Fruit fly (Drosophila melanogaster) whole organism, embryonic: ENCODE measurements around the gene Alg12.

ENCODE experiments used
- Asciz ChIP-seq: fragments of 200-800 bp; sonication (Bioruptor generic); optimal IDR thresholded peaks from 2 replicates; lab custom pipeline; 2017; ENCODE audit warnings: missing biosample characterization, mild to moderate bottlenecking, missing genetic modification characterization, missing genetic modification reagents
- CG10654 ChIP-seq: fragments of 200-800 bp; sonication (Bioruptor generic); optimal IDR thresholded peaks from 2 replicates; lab custom pipeline; 2016; ENCODE audit warnings: missing biosample characterization, missing genetic modification characterization
- CG11093 ChIP-seq: fragments of 200-800 bp; sonication (Bioruptor generic); IDR thresholded peaks from 3 replicates; pipeline ENCODE4 v1.3.6; 2022; ENCODE audit warnings: missing biosample characterization, missing genetic modification characterization
- CG12104 ChIP-seq: fragments of 200-800 bp; sonication (Bioruptor generic); optimal IDR thresholded peaks from 3 replicates; lab custom pipeline; 2016; ENCODE audit warnings: missing biosample characterization, missing genetic modification characterization
- CG12391 ChIP-seq: fragments of 200-800 bp; sonication (Bioruptor generic); optimal IDR thresholded peaks from 3 replicates; lab custom pipeline; 2018; ENCODE audit warnings: missing biosample characterization, mild to moderate bottlenecking, missing genetic modification characterization, moderate library complexity
- CG13123 ChIP-seq: fragments of 200-800 bp; sonication (Bioruptor generic); optimal IDR thresholded peaks from 2 replicates; lab custom pipeline; 2016; ENCODE audit warnings: missing biosample characterization, missing genetic modification characterization
- CG14710 ChIP-seq: fragments of 200-800 bp; sonication (Bioruptor generic); optimal IDR thresholded peaks from 3 replicates; lab custom pipeline; 2019; ENCODE audit warnings: missing biosample characterization, mild to moderate bottlenecking, missing genetic modification characterization, moderate library complexity
- CG14965 ChIP-seq: fragments of 200-800 bp; sonication (Bioruptor generic); optimal IDR thresholded peaks from 2 replicates; lab custom pipeline; 2016; ENCODE audit warnings: missing biosample characterization, missing genetic modification characterization, borderline replicate concordance
- CG1647 ChIP-seq: fragments of 200-800 bp; sonication (Bioruptor generic); optimal IDR thresholded peaks from 3 replicates; lab custom pipeline; 2016; ENCODE audit warnings: missing biosample characterization, missing genetic modification characterization
- CG16813 ChIP-seq: fragments of 200-800 bp; sonication (Bioruptor generic); IDR thresholded peaks from 3 replicates; pipeline ENCODE4 v1.3.6; 2022; ENCODE audit warnings: missing biosample characterization, missing genetic modification characterization; ENCODE audit not compliant: partially characterized antibody
- CG17385 ChIP-seq: fragments of 200-800 bp; sonication (Bioruptor generic); optimal IDR thresholded peaks from 3 replicates; lab custom pipeline; 2018; ENCODE audit warnings: missing biosample characterization, mild to moderate bottlenecking, missing genetic modification characterization
- CG30431 ChIP-seq: fragments of 200-800 bp; sonication (Bioruptor generic); optimal IDR thresholded peaks from 2 replicates; lab custom pipeline; 2017; ENCODE audit warnings: missing biosample characterization, missing genetic modification characterization
- CG31441 ChIP-seq: fragments of 200-800 bp; sonication (Bioruptor generic); IDR thresholded peaks from 2 replicates; pipeline ENCODE4 v1.3.6; 2022; ENCODE audit warnings: missing biosample characterization, missing genetic modification characterization
- CG3281 ChIP-seq: fragments of 200-800 bp; sonication (Bioruptor generic); optimal IDR thresholded peaks from 3 replicates; lab custom pipeline; 2017; ENCODE audit warnings: missing biosample characterization, mild to moderate bottlenecking, missing genetic modification characterization
- CG6254 ChIP-seq: fragments of 200-800 bp; sonication (Bioruptor generic); optimal IDR thresholded peaks from 3 replicates; lab custom pipeline; 2017; ENCODE audit warnings: mild to moderate bottlenecking, missing biosample characterization, missing genetic modification reagents, missing genetic modification characterization
- CG7357 ChIP-seq: fragments of 200-800 bp; sonication (Bioruptor generic); IDR thresholded peaks from 3 replicates; pipeline ENCODE4 v1.3.6; 2022; ENCODE audit warnings: missing biosample characterization, missing genetic modification characterization
- CG7786 ChIP-seq: fragments of 200-800 bp; sonication (Bioruptor generic); optimal IDR thresholded peaks from 2 replicates; lab custom pipeline; 2016; ENCODE audit warnings: missing biosample characterization, missing genetic modification characterization
- CG7987 ChIP-seq: fragments of 200-800 bp; sonication (Bioruptor generic); optimal IDR thresholded peaks from 2 replicates; lab custom pipeline; 2018; ENCODE audit warnings: missing biosample characterization, mild to moderate bottlenecking, missing genetic modification characterization, moderate library complexity
- CG8281 ChIP-seq: fragments of 200-800 bp; sonication (Bioruptor generic); optimal IDR thresholded peaks from 2 replicates; lab custom pipeline; 2018; ENCODE audit warnings: missing biosample characterization, mild to moderate bottlenecking, missing genetic modification characterization, moderate library complexity
- CG9215 ChIP-seq: fragments of 200-800 bp; sonication (Bioruptor generic); IDR thresholded peaks from 2 replicates; pipeline ENCODE4 v1.3.6; 2022; ENCODE audit warnings: missing biosample characterization, missing genetic modification characterization
- CG9609 ChIP-seq: fragments of 200-800 bp; sonication (Bioruptor generic); optimal IDR thresholded peaks from 3 replicates; lab custom pipeline; 2016; ENCODE audit warnings: missing biosample characterization, missing genetic modification characterization
- CG9727 ChIP-seq: fragments of 200-800 bp; sonication (Bioruptor generic); optimal IDR thresholded peaks from 3 replicates; lab custom pipeline; 2017; ENCODE audit warnings: missing biosample characterization, mild to moderate bottlenecking, missing genetic modification characterization
- Chrac-16 ChIP-seq: fragments of 200-800 bp; sonication (Bioruptor generic); optimal IDR thresholded peaks from 3 replicates; lab custom pipeline; 2016; ENCODE audit warnings: missing biosample characterization, missing genetic modification characterization
- Dip3 ChIP-seq: fragments of 200-800 bp; sonication (Bioruptor generic); optimal IDR thresholded peaks from 3 replicates; lab custom pipeline; 2016; ENCODE audit warnings: missing biosample characterization, missing genetic modification characterization
- Ets65A ChIP-seq: fragments of 200-800 bp; sonication (Bioruptor generic); peaks from one replicate; lab custom pipeline; 2016; ENCODE audit warnings: missing biosample characterization, missing genetic modification characterization
- Fer3 ChIP-seq: fragments of 200-800 bp; sonication (Bioruptor generic); optimal IDR thresholded peaks from 2 replicates; lab custom pipeline; 2018; ENCODE audit warnings: missing biosample characterization, mild to moderate bottlenecking, missing genetic modification characterization, moderate library complexity
- Hr51 ChIP-seq, 2 experiments: fragments of 200-800 bp; sonication (Bioruptor generic); optimal IDR thresholded peaks; 2 replicates in 1 of 2; 3 replicates in 1 of 2; lab custom pipeline; 2016 to 2018; ENCODE audit warnings: missing biosample characterization in 2 of 2, missing genetic modification characterization in 2 of 2, mild to moderate bottlenecking in 1 of 2, moderate library complexity in 1 of 2
- Kr ChIP-seq: fragments of 200-800 bp; sonication (Bioruptor generic); optimal IDR thresholded peaks from 2 replicates; lab custom pipeline; 2017; ENCODE audit warnings: missing biosample characterization, mild to moderate bottlenecking, missing genetic modification characterization
- Mrtf ChIP-seq: fragments of 200-800 bp; sonication (Bioruptor generic); IDR thresholded peaks from 3 replicates; pipeline ENCODE4 v1.3.6; 2022; ENCODE audit warnings: missing biosample characterization, missing genetic modification characterization
- YL-1 ChIP-seq: fragments of 200-800 bp; sonication (Bioruptor generic); optimal IDR thresholded peaks from 3 replicates; lab custom pipeline; 2017; ENCODE audit warnings: missing biosample characterization, mild to moderate bottlenecking, missing genetic modification characterization
- ac ChIP-seq: fragments of 200-800 bp; sonication (Bioruptor generic); optimal IDR thresholded peaks from 3 replicates; lab custom pipeline; 2017; ENCODE audit warnings: missing biosample characterization, mild to moderate bottlenecking, missing genetic modification characterization
- bab2 ChIP-seq: fragments of 200-800 bp; sonication (Bioruptor generic); optimal IDR thresholded peaks from 2 replicates; lab custom pipeline; 2016; ENCODE audit warnings: missing biosample characterization, missing genetic modification characterization
- corto ChIP-seq: fragments of 200-800 bp; sonication (Bioruptor generic); optimal IDR thresholded peaks from 2 replicates; lab custom pipeline; 2016; ENCODE audit warnings: missing biosample characterization, mild to moderate bottlenecking, missing genetic modification characterization, moderate library complexity
- crol ChIP-seq: fragments of 200-800 bp; sonication (Bioruptor generic); IDR thresholded peaks from 2 replicates; pipeline ENCODE4 v1.3.6; 2022; ENCODE audit warnings: missing biosample characterization, missing genetic modification characterization
- cwo ChIP-seq: fragments of 200-800 bp; sonication (Bioruptor generic); optimal IDR thresholded peaks from 3 replicates; lab custom pipeline; 2017; ENCODE audit warnings: missing biosample characterization, missing genetic modification characterization, mild to moderate bottlenecking, moderate library complexity, missing genetic modification reagents
- dmrt11E ChIP-seq: fragments of 200-800 bp; sonication (Bioruptor generic); optimal IDR thresholded peaks from 3 replicates; lab custom pipeline; 2018; ENCODE audit warnings: missing biosample characterization, mild to moderate bottlenecking, missing genetic modification characterization, moderate library complexity
- ems ChIP-seq: fragments of 200-800 bp; sonication (Bioruptor generic); optimal IDR thresholded peaks from 3 replicates; lab custom pipeline; 2016; ENCODE audit warnings: missing biosample characterization, missing genetic modification characterization
- fu2 ChIP-seq: fragments of 200-800 bp; sonication (Bioruptor generic); optimal IDR thresholded peaks from 2 replicates; lab custom pipeline; 2016; ENCODE audit warnings: missing biosample characterization, missing genetic modification characterization
- gfzf ChIP-seq: fragments of 200-800 bp; sonication (Bioruptor generic); optimal IDR thresholded peaks from 2 replicates; lab custom pipeline; 2016; ENCODE audit warnings: missing biosample characterization, mild to moderate bottlenecking, missing genetic modification characterization, moderate library complexity
- gsb-n ChIP-seq: fragments of 200-800 bp; sonication (Bioruptor generic); optimal IDR thresholded peaks from 3 replicates; lab custom pipeline; 2018; ENCODE audit warnings: missing biosample characterization, mild to moderate bottlenecking, missing genetic modification characterization
- hbn ChIP-seq: fragments of 200-800 bp; sonication (Bioruptor generic); IDR thresholded peaks from 2 replicates; pipeline ENCODE4 v1.3.6; 2022; ENCODE audit warnings: missing biosample characterization, missing genetic modification characterization; ENCODE audit not compliant: partially characterized antibody
- org-1 ChIP-seq: fragments of 200-800 bp; sonication (Bioruptor generic); optimal IDR thresholded peaks from 2 replicates; lab custom pipeline; 2017; ENCODE audit warnings: missing biosample characterization, missing genetic modification characterization
- phol ChIP-seq: fragments of 200-800 bp; sonication (Bioruptor generic); optimal IDR thresholded peaks from 3 replicates; lab custom pipeline; 2018; ENCODE audit warnings: missing biosample characterization, mild to moderate bottlenecking, missing genetic modification characterization, moderate library complexity
- prd ChIP-seq, 3 experiments: fragments of >200 bp in 2 of 3; fragments of 200-800 bp in 1 of 3; sonication (Bioruptor generic) in 1 of 3; optimal IDR thresholded peaks in 2 of 3; IDR thresholded peaks in 1 of 3; 2 replicates in 2 of 3; 3 replicates in 1 of 3; pipeline versions ENCODE4 v1.3.6 to Lab custom; 2017 to 2022; ENCODE audit warnings: missing biosample characterization in 1 of 3, missing genetic modification characterization in 1 of 3
- scrt ChIP-seq: fragments of 200-800 bp; sonication (Bioruptor generic); optimal IDR thresholded peaks from 2 replicates; lab custom pipeline; 2018; ENCODE audit warnings: missing biosample characterization, mild to moderate bottlenecking, missing genetic modification characterization, moderate library complexity
- seq ChIP-seq: fragments of 200-800 bp; sonication (Bioruptor generic); IDR thresholded peaks from 2 replicates; pipeline ENCODE4 v1.3.6; 2022; ENCODE audit warnings: missing biosample characterization, missing genetic modification characterization
- sr ChIP-seq: fragments of 200-800 bp; sonication (Bioruptor generic); IDR thresholded peaks from 3 replicates; pipeline ENCODE4 v1.3.6; 2022; ENCODE audit warnings: missing biosample characterization, missing genetic modification characterization
- ssp ChIP-seq: fragments of 200-800 bp; sonication (Bioruptor generic); IDR thresholded peaks from 2 replicates; pipeline ENCODE4 v1.3.6; 2022; ENCODE audit warnings: missing biosample characterization, missing genetic modification characterization
- toy ChIP-seq: fragments of 200-800 bp; sonication (Bioruptor generic); IDR thresholded peaks from 2 replicates; pipeline ENCODE4 v1.3.6; 2022; ENCODE audit warnings: missing biosample characterization, missing genetic modification characterization

Gene Alg12

DNA sequence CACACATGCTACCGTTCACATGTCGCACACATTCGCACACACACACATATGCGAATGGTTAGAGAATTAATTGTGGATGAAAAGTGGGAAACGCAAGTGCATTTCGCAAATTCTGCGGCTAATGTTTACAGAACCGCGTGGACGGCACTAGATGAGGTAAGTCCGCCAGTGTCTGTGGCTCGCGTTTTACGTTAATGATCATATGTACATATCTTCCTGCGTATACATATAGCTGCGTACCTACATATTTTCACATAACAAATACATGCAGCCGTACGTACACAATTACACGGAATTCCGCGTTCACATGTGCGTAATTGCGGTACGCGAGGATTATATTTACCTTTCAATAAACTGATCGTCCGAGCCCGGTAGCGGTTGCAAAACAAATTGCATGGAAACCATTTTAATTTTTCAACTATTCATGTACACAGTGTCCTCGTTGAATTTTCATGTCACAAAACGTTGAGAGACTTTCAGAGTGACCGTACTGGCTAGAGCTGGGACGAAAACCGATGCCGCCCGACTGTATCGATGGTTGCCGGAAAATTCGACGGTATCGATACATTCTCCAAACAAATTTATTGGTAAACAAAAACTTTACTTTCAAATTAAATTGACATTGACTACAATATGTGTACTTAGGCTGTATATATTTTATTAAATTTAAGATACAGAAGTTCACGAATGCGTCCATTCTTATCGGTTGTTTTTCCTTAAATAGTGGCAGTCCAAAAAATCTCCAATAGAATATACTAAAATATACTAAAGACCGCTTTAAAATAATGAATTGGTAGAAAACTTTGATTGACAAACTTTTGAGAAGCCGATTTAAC, 31.0 kb upstream of the Alg12 start, which contains the start of gene hyd (continued):
- TF ChIP-seq scrt (GFP tag; lab: Kevin White, UChicago) (no peak), ac (no peak), CG6254 (GFP tag; lab: Kevin White, UChicago) (no peak), CG30431 (no peak), gsb-n (no peak), bab2 (GFP tag; lab: Kevin White, UChicago) (no peak), CG31441 (no peak), hbn (GFP tag; lab: Robert Waterston, UW) (peak; percentile 73), corto (GFP tag; lab: Kevin White, UChicago) (no peak), fu2 (GFP tag; lab: Kevin White, UChicago) (no peak), Mrtf (GFP tag; lab: Robert Waterston, UW) (no peak), CG12104 (GFP tag; lab: Kevin White, UChicago) (no peak), CG9215 (GFP tag; lab: Robert Waterston, UW) (no peak), CG1647 (GFP tag; lab: Kevin White, UChicago) (no peak), CG7987 (GFP tag; lab: Kevin White, UChicago) (no peak), CG7786 (GFP tag; lab: Kevin White, UChicago) (no peak), ems (GFP tag; lab: Kevin White, UChicago) (no peak), CG10654 (GFP tag; lab: Kevin White, UChicago) (no peak), CG11093 (no peak), CG17385 (no peak), dmrt11E (tag; lab: Kevin White, UChicago) (no peak), CG14965 (GFP tag; lab: Kevin White, UChicago) (no peak), toy (GFP tag; lab: Robert Waterston, UW) (no peak), CG9609 (no peak), Asciz (GFP tag; lab: Kevin White, UChicago) (no peak), YL-1 (GFP tag; lab: Kevin White, UChicago) (peak; percentile 76), CG9727 (no peak), CG7357 (GFP tag; lab: Robert Waterston, UW) (no peak), cwo (no peak), Chrac-16 (GFP tag; lab: Kevin White, UChicago) (no peak), prd (optimal IDR thresholded peaks at IDR 0.05; lab: Kevin White, UChicago) (no peak), prd (GFP tag; IDR thresholded peaks at IDR 0.05; lab: Robert Waterston, UW) (no peak), gfzf (GFP tag; lab: Kevin White, UChicago) (peak; percentile 61), CG3281 (GFP tag; lab: Kevin White, UChicago) (no peak), CG12391 (tag; lab: Kevin White, UChicago) (no peak), phol (peak; percentile 42), Kr (GFP tag; lab: Kevin White, UChicago) (no peak), ssp (no peak), CG16813 (peak; percentile 87), CG13123 (GFP tag; lab: Kevin White, UChicago) (no peak), crol (GFP tag; lab: Robert Waterston, UW) (no peak), Dip3 (GFP tag; lab: Kevin White, UChicago) (no peak), Ets65A (GFP tag; lab: Kevin White, UChicago) (no peak), seq (GFP tag; lab: Robert Waterston, UW) (no peak), sr (GFP tag; lab: Robert Waterston, UW) (no peak), Hr51 (GFP tag; optimal IDR thresholded peaks at IDR 0.05; lab: Kevin White, UChicago) (no peak), Fer3 (tag; lab: Kevin White, UChicago) (no peak), org-1 (GFP tag; lab: Kevin White, UChicago) (no peak), CG14710 (tag; lab: Kevin White, UChicago) (peak; percentile 63), CG8281 (tag; lab: Kevin White, UChicago) (no peak)
